Worm (Caenorhabditis elegans) whole organism, early embryonic: ENCODE data around the gene Y27F2A.9.

ENCODE experiments used
- B0310.2 ChIP-seq: sonication (generic microtip); optimal IDR thresholded peaks from 2 replicates; lab custom pipeline; 2016; ENCODE audit warnings: mild to moderate bottlenecking, missing genetic modification characterization, missing compliant biosample characterization
- ama-1 ChIP-seq: fragments of 150-350 bp; optimal IDR thresholded peaks from 2 replicates; lab custom pipeline; 2014
- ets-7 ChIP-seq: sonication (generic microtip); optimal IDR thresholded peaks from 2 replicates; lab custom pipeline; 2016; ENCODE audit warnings: missing genotype, missing genetic modification characterization, missing compliant biosample characterization
- hnd-1 ChIP-seq: sonication (generic microtip); optimal IDR thresholded peaks from 2 replicates; lab custom pipeline; 2016; ENCODE audit warnings: missing genetic modification characterization, missing compliant biosample characterization
- pes-1 ChIP-seq: fragments of 200-800 bp; sonication (Bioruptor generic); IDR thresholded peaks from 2 replicates; pipeline ENCODE4 v1.3.6; 2022; ENCODE audit warnings: missing genetic modification reagents, missing genetic modification characterization, missing compliant biosample characterization
- scrt-1 ChIP-seq: fragments of 200-800 bp; sonication (Bioruptor generic); IDR thresholded peaks from 2 replicates; pipeline ENCODE4 v1.3.6; 2022; ENCODE audit warnings: missing genetic modification characterization, missing compliant biosample characterization
- tbx-11 ChIP-seq: fragments of 200-800 bp; sonication (Bioruptor generic); IDR thresholded peaks from 2 replicates; pipeline ENCODE4 v1.3.6; 2022; ENCODE audit warnings: missing genetic modification characterization, missing compliant biosample characterization
- tbx-37 ChIP-seq: fragments of 200-800 bp; sonication (Bioruptor generic); conservative IDR thresholded peaks from 2 replicates; pipeline ENCODE4 v1.3.6; 2022; ENCODE audit warnings: missing genetic modification reagents, missing genetic modification characterization, missing compliant biosample characterization

- TF ChIP-seq scrt-1 (no peak), tbx-37 (GFP tag; lab: Robert Waterston, UW) (no peak), ama-1 (no peak), pes-1 (no peak), hnd-1 (tag; lab: Kevin White, UChicago) (no peak), tbx-11 (GFP tag; lab: Robert Waterston, UW) (no peak), B0310.2 (tag; lab: Kevin White, UChicago) (no peak), ets-7 (no peak)
These were observed 34.7 kb downstream of the Y27F2A.9 start, which contains the start of gene sri-33 for ce11 chrII:3156749-3157148.
